Worm (Caenorhabditis elegans): ENCODE measurements around the gene zfp-3.

The zfp-3 gene

ce11 chrX:1454385-1454784 is 7.9 kb upstream of the zfp-3 start (continued):
- peak; percentile 2 for TF ChIP-seq lin-39 (tag; optimal IDR thresholded peaks at IDR 0.05)
- TF ChIP-seq nhr-85 (tag) = peak; percentile 98
- peak; percentile 76 for TF ChIP-seq ztf-4 (tag; optimal IDR thresholded peaks at IDR 0.05)
- TF ChIP-seq nhr-12 (tag; optimal IDR thresholded peaks at IDR 0.05) = no peak
- no peak for TF ChIP-seq lin-15B (tag; optimal IDR thresholded peaks at IDR 0.05)
- TF ChIP-seq nhr-237 (tag; optimal IDR thresholded peaks at IDR 0.05) = peak; percentile 79
- TF ChIP-seq swsn-7 (tag; optimal IDR thresholded peaks at IDR 0.05) = peak; percentile 87
- TF ChIP-seq ces-1 (GFP tag; optimal IDR thresholded peaks at IDR 0.05) = no peak
- peak; percentile 78 for TF ChIP-seq pax-3 (tag; optimal IDR thresholded peaks at IDR 0.05)
- TF ChIP-seq snpc-4 (tag; optimal IDR thresholded peaks at IDR 0.05) = peak; percentile 65
- TF ChIP-seq egl-27 (tag; optimal IDR thresholded peaks at IDR 0.05) = peak; percentile 55 to 81
- peak; percentile 84 for TF ChIP-seq nhr-90 (tag; optimal IDR thresholded peaks at IDR 0.05; ENCODE audit: poor library complexity)
- peak; percentile 70 for TF ChIP-seq mef-2 (tag; optimal IDR thresholded peaks at IDR 0.05)
- peak; percentile 90 for TF ChIP-seq xbp-1 (tag; optimal IDR thresholded peaks at IDR 0.05)
- peak; percentile 37 for TF ChIP-seq ceh-8 (GFP tag; optimal IDR thresholded peaks at IDR 0.05)
- TF ChIP-seq lir-3 (tag; optimal IDR thresholded peaks at IDR 0.05; ENCODE audit: poor library complexity) = no peak
- no peak for TF ChIP-seq nhr-76 (tag; optimal IDR thresholded peaks at IDR 0.05)
- peak; percentile 69 for TF ChIP-seq egl-13 (tag; optimal IDR thresholded peaks at IDR 0.05)
- no peak for TF ChIP-seq sptf-1 (tag; optimal IDR thresholded peaks at IDR 0.05)
- TF ChIP-seq tlp-1 (tag; optimal IDR thresholded peaks at IDR 0.05) = no peak
- no peak for TF ChIP-seq fkh-4 (tag; optimal IDR thresholded peaks at IDR 0.05; ENCODE audit: borderline replicate concordance)
- TF ChIP-seq unc-98 (GFP tag; IDR thresholded peaks at IDR 0.05) = peak; percentile 14; the same call in 1 of the 2 replicates
- TF ChIP-seq ceh-90 (tag; optimal IDR thresholded peaks at IDR 0.05) = no peak
- peak; percentile 55 for TF ChIP-seq sup-37 (GFP tag; optimal IDR thresholded peaks at IDR 0.05)
- peak; percentile 51 for TF ChIP-seq F16B12.6 (tag; optimal IDR thresholded peaks at IDR 0.05)
- TF ChIP-seq mep-1 (tag; optimal IDR thresholded peaks at IDR 0.05) = peak; percentile 84
- no peak for TF ChIP-seq ama-1 (optimal IDR thresholded peaks at IDR 0.05)
- no peak for TF ChIP-seq hlh-4 (tag; optimal IDR thresholded peaks at IDR 0.05)
- TF ChIP-seq dsc-1 (tag; optimal IDR thresholded peaks at IDR 0.05) = peak; percentile 67
- peak; percentile 81 for TF ChIP-seq isw-1 (GFP tag; IDR thresholded peaks at IDR 0.05)
- peak; percentile 78 for TF ChIP-seq pqm-1 (tag; optimal IDR thresholded peaks at IDR 0.05)
- no peak for TF ChIP-seq ets-5 (GFP tag; IDR thresholded peaks at IDR 0.05)
- peak; percentile 68 for TF ChIP-seq lin-13 (GFP tag; optimal IDR thresholded peaks at IDR 0.05)
- no peak for TF ChIP-seq ceh-63 (GFP tag; optimal IDR thresholded peaks at IDR 0.05)
- peak; percentile 30 for TF ChIP-seq aha-1 (tag; optimal IDR thresholded peaks at IDR 0.05)
- peak in 3 of 6 experiments; percentile 37 to 85 (median 60) for TF ChIP-seq elt-3 (tag; optimal IDR thresholded peaks at IDR 0.05)
- peak; percentile 94 for TF ChIP-seq snu-23 (GFP tag; optimal IDR thresholded peaks at IDR 0.05)
- peak; percentile 32 for TF ChIP-seq C04F5.9 (tag; optimal IDR thresholded peaks at IDR 0.05)
- peak; percentile 46 for TF ChIP-seq aly-2 (tag; optimal IDR thresholded peaks at IDR 0.05)
- peak; percentile 25; the same call in 1 of the 2 replicates for TF ChIP-seq ceh-88 (GFP tag; IDR thresholded peaks at IDR 0.05)
- TF ChIP-seq rnt-1 (tag; optimal IDR thresholded peaks at IDR 0.05) = peak; percentile 78
- TF ChIP-seq unc-62 (GFP tag; optimal IDR thresholded peaks at IDR 0.05) = no peak
- no peak for TF ChIP-seq unc-30 (tag; optimal IDR thresholded peaks at IDR 0.05)
- TF ChIP-seq tbx-2 (tag; optimal IDR thresholded peaks at IDR 0.05) = peak; percentile 87
- peak; percentile 77 to 84 for TF ChIP-seq lsy-2 (tag; optimal IDR thresholded peaks at IDR 0.05)
- peak; percentile 74 to 83 for TF ChIP-seq lin-35 (GFP tag; optimal IDR thresholded peaks at IDR 0.05)
- TF ChIP-seq ztf-11 (tag; optimal IDR thresholded peaks at IDR 0.05) = peak in 1 of 2 experiments; percentile 64
- peak; percentile 61 for TF ChIP-seq elt-2 (tag; optimal IDR thresholded peaks at IDR 0.05)
- TF ChIP-seq mdl-1 (tag; optimal IDR thresholded peaks at IDR 0.05) = peak in 1 of 2 experiments; percentile 87
- peak; percentile 67 for TF ChIP-seq nhr-77 (tag; optimal IDR thresholded peaks at IDR 0.05)
- TF ChIP-seq pag-3 (tag; optimal IDR thresholded peaks at IDR 0.05; ENCODE audit: borderline replicate concordance, insufficient read depth) = no peak
- TF ChIP-seq unc-130 (tag; optimal IDR thresholded peaks at IDR 0.05) = no peak
- peak; percentile 73 for TF ChIP-seq sox-4 (tag; optimal IDR thresholded peaks at IDR 0.05)

Data from whole organism, L1 larva.